Worm (Caenorhabditis elegans) whole organism, L3 larva: ENCODE results near the gene T21C9.6.
A peak's percentile ranks its signal among the peaks of the same experiment; 100 is the strongest.

Experiments
- R02D3.7 ChIP-seq: fragments of 150-350 bp; optimal IDR thresholded peaks from 2 replicates; lab custom pipeline; 2014; ENCODE audit warnings: missing biosample characterization, missing genetic modification characterization
- ZK546.5 ChIP-seq: sonication (generic microtip); optimal IDR thresholded peaks from 2 replicates; lab custom pipeline; 2017; ENCODE audit warnings: missing biosample characterization, missing genetic modification characterization
- aly-2 ChIP-seq: fragments of 150-350 bp; optimal IDR thresholded peaks from 2 replicates; lab custom pipeline; 2014; ENCODE audit warnings: missing biosample characterization, missing genetic modification characterization
- ama-1 ChIP-seq: fragments of 150-350 bp; optimal IDR thresholded peaks from 2 replicates; lab custom pipeline; 2018
- ceh-16 ChIP-seq: sonication (generic microtip); optimal IDR thresholded peaks from 2 replicates; lab custom pipeline; 2017; ENCODE audit warnings: missing biosample characterization, missing genetic modification characterization
- ceh-28 ChIP-seq: fragments of 150-350 bp; optimal IDR thresholded peaks from 2 replicates; lab custom pipeline; 2014; ENCODE audit warnings: missing biosample characterization, missing genetic modification reagents, missing genetic modification characterization
- ceh-82 ChIP-seq: fragments of 150-350 bp; optimal IDR thresholded peaks from 2 replicates; lab custom pipeline; 2014; ENCODE audit warnings: missing biosample characterization, missing genetic modification characterization
- daf-12 ChIP-seq: fragments of 150-350 bp; optimal IDR thresholded peaks from 2 replicates; lab custom pipeline; 2014; ENCODE audit warnings: missing biosample characterization, missing genetic modification reagents, missing genetic modification characterization
- egl-5 ChIP-seq: fragments of 150-350 bp; optimal IDR thresholded peaks from 2 replicates; lab custom pipeline; 2017; ENCODE audit warnings: missing biosample characterization, missing genetic modification reagents, missing genetic modification characterization, inconsistent platforms
- elt-2 ChIP-seq: sonication (generic microtip); optimal IDR thresholded peaks from 2 replicates; lab custom pipeline; 2016; ENCODE audit warnings: missing genetic modification reagents, mild to moderate bottlenecking, missing genetic modification characterization, missing compliant biosample characterization
- elt-3 ChIP-seq, 3 experiments: fragments of 150-350 bp in 1 of 3; sonication (generic microtip) in 2 of 3; optimal IDR thresholded peaks; 2 replicates in 2 of 3; 4 replicates in 1 of 3; lab custom pipeline; 2014 to 2017; ENCODE audit warnings: missing biosample characterization in 3 of 3, missing genetic modification characterization in 3 of 3
- eor-1 ChIP-seq, 2 experiments: fragments of 150-350 bp; optimal IDR thresholded peaks; 2 replicates each; lab custom pipeline; 2014 to 2018; ENCODE audit warnings: missing biosample characterization in 2 of 2, missing genetic modification characterization in 2 of 2
- fkh-10 ChIP-seq: sonication (generic microtip); optimal IDR thresholded peaks from 2 replicates; lab custom pipeline; 2017; ENCODE audit warnings: missing biosample characterization, missing genetic modification reagents, missing genetic modification characterization
- fkh-2 ChIP-seq: fragments of 150-350 bp; optimal IDR thresholded peaks from 2 replicates; lab custom pipeline; 2014; ENCODE audit warnings: missing biosample characterization, missing genetic modification reagents, missing genetic modification characterization
- fos-1 ChIP-seq: fragments of 150-350 bp; optimal IDR thresholded peaks from 2 replicates; lab custom pipeline; 2014; ENCODE audit warnings: missing biosample characterization, missing genetic modification characterization
- hmg-11 ChIP-seq: sonication (generic microtip); optimal IDR thresholded peaks from 2 replicates; lab custom pipeline; 2016; ENCODE audit warnings: missing genetic modification characterization, missing compliant biosample characterization
- jun-1 ChIP-seq: fragments of 150-350 bp; optimal IDR thresholded peaks from 2 replicates; lab custom pipeline; 2014; ENCODE audit warnings: missing biosample characterization, missing genetic modification reagents, missing genetic modification characterization
- lin-15B ChIP-seq: fragments of 150-350 bp; optimal IDR thresholded peaks from 2 replicates; lab custom pipeline; 2014; ENCODE audit warnings: missing biosample characterization, missing genetic modification characterization
- lsy-12 ChIP-seq: sonication (generic microtip); optimal IDR thresholded peaks from 2 replicates; lab custom pipeline; 2016; ENCODE audit warnings: mild to moderate bottlenecking, missing genetic modification characterization, missing compliant biosample characterization
- mdl-1 ChIP-seq: fragments of 150-350 bp; optimal IDR thresholded peaks from 2 replicates; lab custom pipeline; 2014; ENCODE audit warnings: missing biosample characterization, missing genetic modification characterization
- mml-1 ChIP-seq: fragments of 150-350 bp; sonication (generic microtip); optimal IDR thresholded peaks from 3 replicates; lab custom pipeline; 2014; ENCODE audit warnings: missing biosample characterization, missing genetic modification characterization
- nfya-1 ChIP-seq: sonication (generic microtip); optimal IDR thresholded peaks from 2 replicates; lab custom pipeline; 2017; ENCODE audit warnings: missing genetic modification characterization, mild to moderate bottlenecking, missing compliant biosample characterization, antibody characterized with exemption, moderate library complexity; ENCODE audit not compliant: insufficient read depth
- nhr-11 ChIP-seq: fragments of 150-350 bp; optimal IDR thresholded peaks from 2 replicates; lab custom pipeline; 2014; ENCODE audit warnings: missing biosample characterization, missing genetic modification characterization
- nhr-12 ChIP-seq: fragments of 150-350 bp; optimal IDR thresholded peaks from 2 replicates; lab custom pipeline; 2014; ENCODE audit warnings: missing biosample characterization, missing genetic modification characterization
- nhr-237 ChIP-seq: fragments of 150-350 bp; optimal IDR thresholded peaks from 2 replicates; lab custom pipeline; 2014; ENCODE audit warnings: missing biosample characterization, missing genetic modification characterization
- nhr-25 ChIP-seq: sonication (generic microtip); optimal IDR thresholded peaks from 2 replicates; lab custom pipeline; 2017; ENCODE audit warnings: missing biosample characterization, missing genetic modification characterization
- nhr-28 ChIP-seq: fragments of 150-350 bp; optimal IDR thresholded peaks from 2 replicates; lab custom pipeline; 2014; ENCODE audit warnings: missing biosample characterization, missing genetic modification characterization
- nhr-43 ChIP-seq: sonication (generic microtip); optimal IDR thresholded peaks from 2 replicates; lab custom pipeline; 2016; ENCODE audit warnings: mild to moderate bottlenecking, missing genetic modification characterization, missing compliant biosample characterization; ENCODE audit not compliant: poor library complexity, severe bottlenecking
- nhr-67 ChIP-seq: fragments of 150-350 bp; optimal IDR thresholded peaks from 2 replicates; lab custom pipeline; 2014; ENCODE audit warnings: missing biosample characterization, missing genetic modification characterization
- nhr-76 ChIP-seq: fragments of 150-350 bp; sonication (generic microtip); optimal IDR thresholded peaks from 5 replicates; lab custom pipeline; 2014; ENCODE audit warnings: missing biosample characterization, missing genetic modification characterization
- nhr-77 ChIP-seq: fragments of 150-350 bp; optimal IDR thresholded peaks from 2 replicates; lab custom pipeline; 2014; ENCODE audit warnings: missing biosample characterization, missing genetic modification characterization
- pha-4 ChIP-seq: fragments of 150-350 bp; optimal IDR thresholded peaks from 2 replicates; lab custom pipeline; 2014; ENCODE audit warnings: missing biosample characterization, missing genetic modification reagents, missing genetic modification characterization
- pqm-1 ChIP-seq: fragments of 150-350 bp; optimal IDR thresholded peaks from 2 replicates; lab custom pipeline; 2017; ENCODE audit warnings: missing biosample characterization, missing genetic modification characterization, inconsistent platforms
- sea-2 ChIP-seq: fragments of 150-350 bp; sonication (generic microtip); optimal IDR thresholded peaks from 4 replicates; lab custom pipeline; 2014; ENCODE audit warnings: missing biosample characterization, missing genetic modification reagents, missing genetic modification characterization
- skn-1 ChIP-seq: fragments of 150-350 bp; optimal IDR thresholded peaks from 2 replicates; lab custom pipeline; 2014; ENCODE audit warnings: missing biosample characterization, missing genetic modification characterization
- tbx-2 ChIP-seq: sonication (generic microtip); optimal IDR thresholded peaks from 2 replicates; lab custom pipeline; 2016; ENCODE audit warnings: mild to moderate bottlenecking, missing genetic modification characterization, missing compliant biosample characterization
- unc-39 ChIP-seq: sonication (generic microtip); optimal IDR thresholded peaks from 4 replicates; lab custom pipeline; 2017; ENCODE audit warnings: missing biosample characterization, missing genetic modification characterization
- unc-62 ChIP-seq: fragments of 150-350 bp; sonication (generic microtip); optimal IDR thresholded peaks from 4 replicates; lab custom pipeline; 2014; ENCODE audit warnings: missing biosample characterization, missing genetic modification reagents, missing genetic modification characterization
- zag-1 ChIP-seq: fragments of 150-350 bp; optimal IDR thresholded peaks from 2 replicates; lab custom pipeline; 2014; ENCODE audit warnings: missing biosample characterization, missing genetic modification characterization
- ztf-11 ChIP-seq: fragments of 150-350 bp; optimal IDR thresholded peaks from 2 replicates; lab custom pipeline; 2014; ENCODE audit warnings: missing biosample characterization, missing genetic modification characterization
- ztf-4 ChIP-seq: fragments of 150-350 bp; optimal IDR thresholded peaks from 2 replicates; lab custom pipeline; 2014; ENCODE audit warnings: missing biosample characterization, missing genetic modification characterization

The T21C9.6 gene

ce11 chrV:10581837-10582300 is at the start of gene T21C9.6:
TSS of gene T21C9.6 (plus strand) at chrV:10581887.
- TF ChIP-seq elt-2 (tag; lab: Kevin White, UChicago): peak; percentile 52
- TF ChIP-seq zag-1: no peak
- peak; percentile 26 for TF ChIP-seq pqm-1 (tag; lab: Kevin White, UChicago)
- TF ChIP-seq hmg-11 (tag; lab: Kevin White, UChicago): no peak

- TF ChIP-seq nhr-11 (tag; lab: Kevin White, UChicago): no peak
Measured at ce11 chrV:10532725-10533124, 49.0 kb upstream of the T21C9.6 start, which contains the start of gene txt-10. TSS of gene txt-10 (minus strand) at chrV:10532825.

- TF ChIP-seq pha-4 (tag; lab: Kevin White, UChicago) (peak; percentile 49), ZK546.5 (tag; lab: Kevin White, UChicago) (no peak), sea-2 (GFP tag; lab: Kevin White, UChicago) (no peak), elt-2 (tag; lab: Kevin White, UChicago) (peak; percentile 35), ceh-28 (tag; lab: Kevin White, UChicago) (no peak), lin-15B (tag; lab: Kevin White, UChicago) (no peak), lsy-12 (tag; lab: Kevin White, UChicago) (no peak), ztf-11 (tag; lab: Kevin White, UChicago) (no peak), nfya-1 (tag; lab: Kevin White, UChicago) (peak; percentile 9), mml-1 (tag; lab: Kevin White, UChicago) (no peak), R02D3.7 (no peak), nhr-28 (no peak), unc-39 (no peak), elt-3 (tag; optimal IDR thresholded peaks at IDR 0.05; lab: Kevin White, UChicago) (no peak), skn-1 (no peak), nhr-43 (tag; lab: Kevin White, UChicago) (no peak), nhr-11 (tag; lab: Kevin White, UChicago) (no peak), egl-5 (tag; lab: Kevin White, UChicago) (no peak), hmg-11 (tag; lab: Kevin White, UChicago) (no peak), nhr-67 (tag; lab: Kevin White, UChicago) (no peak), tbx-2 (no peak), jun-1 (tag; lab: Kevin White, UChicago) (no peak), pqm-1 (tag; lab: Kevin White, UChicago) (peak; percentile 66), fkh-2 (tag; lab: Kevin White, UChicago) (no peak), fos-1 (tag; lab: Kevin White, UChicago) (no peak), aly-2 (tag; lab: Kevin White, UChicago) (no peak), mdl-1 (no peak), daf-12 (tag; lab: Kevin White, UChicago) (no peak), unc-62 (GFP tag; lab: Kevin White, UChicago) (no peak), ceh-16 (tag; lab: Kevin White, UChicago) (no peak), nhr-77 (tag; lab: Kevin White, UChicago) (no peak), fkh-10 (no peak), nhr-76 (no peak), eor-1 (tag; optimal IDR thresholded peaks at IDR 0.05; lab: Kevin White, UChicago) (no peak), ama-1 (lab: Kevin White, UChicago) (peak; percentile 3), nhr-237 (tag; lab: Kevin White, UChicago) (no peak), nhr-12 (tag; lab: Kevin White, UChicago) (no peak), nhr-25 (tag; lab: Kevin White, UChicago) (no peak), ztf-4 (tag; lab: Kevin White, UChicago) (no peak), ceh-82 (tag; lab: Kevin White, UChicago) (no peak)
Measured at ce11 chrV:10535325-10535724, 46.4 kb upstream of the T21C9.6 start.
